Fruit fly (Drosophila melanogaster) whole organism, adult: ENCODE results near the gene CG3679.

Source experiments
- CG12768 ChIP-seq: fragments of 200-800 bp; sonication (Bioruptor generic); optimal IDR thresholded peaks from 2 replicates; lab custom pipeline; 2017; ENCODE audit warnings: missing biosample characterization, missing genetic modification characterization, mild to moderate bottlenecking, moderate library complexity, missing genetic modification reagents
- CG7101 ChIP-seq: fragments of 200-800 bp; sonication (Bioruptor generic); optimal IDR thresholded peaks from 2 replicates; lab custom pipeline; 2018; ENCODE audit warnings: missing biosample characterization, mild to moderate bottlenecking, missing genetic modification characterization, moderate library complexity
- Crg-1 ChIP-seq: fragments of 200-800 bp; sonication (Bioruptor generic); optimal IDR thresholded peaks from 2 replicates; lab custom pipeline; 2016; ENCODE audit warnings: missing biosample characterization, missing genetic modification characterization

DNA sequence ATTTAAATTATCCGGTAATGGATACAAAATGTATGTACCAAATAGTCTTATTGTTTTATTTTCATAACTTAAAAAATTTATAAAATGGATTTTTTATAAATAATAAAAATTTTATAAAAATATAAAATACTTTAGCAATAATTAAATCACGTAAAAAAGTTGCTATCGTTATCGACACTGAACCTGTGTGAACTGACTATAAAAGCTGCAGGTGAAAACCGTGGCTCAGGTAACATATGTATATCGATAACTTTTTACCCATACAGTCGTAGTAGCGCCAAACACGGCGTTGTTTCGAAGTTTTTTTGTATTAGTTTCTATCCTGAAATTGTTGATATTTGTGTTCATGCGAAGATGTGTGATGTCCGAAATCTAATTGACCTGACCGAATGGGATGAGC lies at the start of gene CG3679:
- TF ChIP-seq CG12768 (no peak), CG7101 (tag; lab: Kevin White, UChicago) (no peak), Crg-1 (no peak)
